Worm (Caenorhabditis elegans) whole organism, L4/young adult: Measurements from ENCODE around the gene sdpn-1.

ENCODE experiments used
- dao-5 ChIP-seq: sonication (generic microtip); optimal IDR thresholded peaks from 2 replicates; lab custom pipeline; 2016; ENCODE audit warnings: missing genotype, missing genetic modification characterization, moderate library complexity, missing compliant biosample characterization
- him-1 ChIP-seq: sonication (generic microtip); optimal IDR thresholded peaks from 2 replicates; lab custom pipeline; 2016; ENCODE audit warnings: missing genotype, missing genetic modification reagents, missing genetic modification characterization, missing compliant biosample characterization

- TF ChIP-seq dao-5 (no peak), him-1 (tag; lab: Kevin White, UChicago) (no peak)
Measured at ce11 chrX:7944999-7945398, 53.0 kb downstream of the sdpn-1 start, which contains the start of gene tnt-3.
